Comparison of ENCODE assay signal across 1 worm cellular context in the genomic region with DNA sequence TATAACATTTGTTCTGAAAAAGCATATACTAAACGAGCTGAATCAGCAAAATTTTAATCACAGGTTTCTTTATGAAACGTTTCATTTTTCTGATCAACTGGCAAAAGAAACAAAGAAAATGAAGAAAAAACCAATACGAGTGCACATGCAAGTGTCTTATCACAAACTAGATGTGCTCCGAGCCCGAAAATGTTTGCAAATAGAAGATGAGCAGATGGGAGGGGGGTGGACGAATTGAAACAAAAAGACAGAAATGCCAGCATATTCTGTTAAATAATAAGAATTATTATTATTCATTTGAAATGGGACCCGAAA.
TF ChIP-seq lines count a peak whose summit lies in the region.

No protein-coding gene starts in this region.

TF ChIP-seq in whole organism, L4 larva, 104 proteins besides CTCF, POLR2A, EP300 and RAD21 (continued from another document):
- TF ChIP-seq set-16 (GFP tag; IDR thresholded peaks at IDR 0.05; lab: Robert Waterston, UW) (no peak), R02D3.7 (tag; optimal IDR thresholded peaks at IDR 0.05; lab: Kevin White, UChicago) (no peak), ctbp-1 (GFP tag; IDR thresholded peaks at IDR 0.05; lab: Robert Waterston, UW) (no peak), daf-16 (GFP tag; optimal IDR thresholded peaks at IDR 0.05; lab: Kevin White, UChicago) (no peak), daf-16 (tag; optimal IDR thresholded peaks at IDR 0.05; lab: Kevin White, UChicago) (peak; percentile 44)
